Fruit fly (Drosophila melanogaster) whole organism, pupa: ENCODE data around the gene Tollo.
A peak's percentile ranks its signal among the peaks of the same experiment; 100 is the strongest.

ENCODE experiments used
- CG10348 ChIP-seq: fragments of 200-800 bp; sonication (Bioruptor generic); IDR thresholded peaks from 2 replicates; pipeline ENCODE4 v1.3.6; 2022; ENCODE audit warnings: missing biosample characterization, missing genetic modification characterization
- CG12605 ChIP-seq: fragments of 200-800 bp; sonication (Bioruptor generic); IDR thresholded peaks from 2 replicates; pipeline ENCODE4 v1.3.6; 2022; ENCODE audit warnings: missing biosample characterization, missing genetic modification characterization
- CG13204 ChIP-seq: fragments of 200-800 bp; sonication (Bioruptor generic); optimal IDR thresholded peaks from 2 replicates; lab custom pipeline; 2018; ENCODE audit warnings: missing biosample characterization, mild to moderate bottlenecking, missing genetic modification characterization, moderate library complexity
- CG14655 ChIP-seq: fragments of 200-800 bp; sonication (Bioruptor generic); optimal IDR thresholded peaks from 3 replicates; lab custom pipeline; 2017; ENCODE audit warnings: mild to moderate bottlenecking, missing biosample characterization, missing genetic modification reagents, missing genetic modification characterization
- CG15710 ChIP-seq: fragments of 200-800 bp; sonication (Bioruptor generic); optimal IDR thresholded peaks from 2 replicates; lab custom pipeline; 2018; ENCODE audit warnings: missing biosample characterization, mild to moderate bottlenecking, missing genetic modification characterization, moderate library complexity
- CG17806 ChIP-seq: fragments of 200-800 bp; sonication (Bioruptor generic); optimal IDR thresholded peaks from 2 replicates; lab custom pipeline; 2018; ENCODE audit warnings: missing biosample characterization, mild to moderate bottlenecking, missing genetic modification characterization, moderate library complexity
- CG32121 ChIP-seq: fragments of 200-800 bp; sonication (Bioruptor generic); IDR thresholded peaks from 2 replicates; pipeline ENCODE4 v1.3.6; 2022; ENCODE audit warnings: missing biosample characterization, missing genetic modification characterization
- CG34367 ChIP-seq: fragments of 200-800 bp; sonication (Bioruptor generic); optimal IDR thresholded peaks from 2 replicates; lab custom pipeline; 2018; ENCODE audit warnings: missing biosample characterization, mild to moderate bottlenecking, missing genetic modification characterization
- CG4496 ChIP-seq: fragments of 200-800 bp; sonication (Bioruptor generic); IDR thresholded peaks from 3 replicates; pipeline ENCODE4 v1.3.6; 2022; ENCODE audit warnings: missing biosample characterization, missing genetic modification characterization
- CG8159 ChIP-seq: fragments of 200-800 bp; sonication (Bioruptor generic); optimal IDR thresholded peaks from 3 replicates; lab custom pipeline; 2018; ENCODE audit warnings: missing biosample characterization, mild to moderate bottlenecking, missing genetic modification characterization, moderate library complexity
- CG8301 ChIP-seq: fragments of 200-800 bp; sonication (Bioruptor generic); optimal IDR thresholded peaks from 2 replicates; lab custom pipeline; 2018; ENCODE audit warnings: missing biosample characterization, mild to moderate bottlenecking, missing genetic modification characterization
- CG9948 ChIP-seq: fragments of 200-800 bp; sonication (Bioruptor generic); optimal IDR thresholded peaks from 2 replicates; lab custom pipeline; 2018; ENCODE audit warnings: missing biosample characterization, mild to moderate bottlenecking, missing genetic modification characterization, moderate library complexity
- D1 ChIP-seq: fragments of 200-800 bp; sonication (Bioruptor generic); optimal IDR thresholded peaks from 2 replicates; lab custom pipeline; 2018; ENCODE audit warnings: missing biosample characterization, mild to moderate bottlenecking, missing genetic modification characterization, moderate library complexity
- EcR ChIP-seq: fragments of 200-800 bp; sonication (Bioruptor generic); optimal IDR thresholded peaks from 3 replicates; lab custom pipeline; 2019; ENCODE audit warnings: missing biosample characterization, missing genetic modification characterization, mild to moderate bottlenecking, moderate library complexity, missing genetic modification reagents
- Ets98B ChIP-seq: fragments of 200-800 bp; sonication (Bioruptor generic); IDR thresholded peaks from 2 replicates; pipeline ENCODE4 v1.3.6; 2022; ENCODE audit warnings: missing biosample characterization, missing genetic modification characterization
- Pif1A ChIP-seq: fragments of 200-800 bp; sonication (Bioruptor generic); optimal IDR thresholded peaks from 3 replicates; lab custom pipeline; 2016; ENCODE audit warnings: missing biosample characterization, missing genetic modification characterization
- Pif1B ChIP-seq: fragments of 200-800 bp; sonication (Bioruptor generic); optimal IDR thresholded peaks from 3 replicates; lab custom pipeline; 2016; ENCODE audit warnings: missing biosample characterization, missing genetic modification characterization
- Snoo ChIP-seq: fragments of 200-800 bp; sonication (Bioruptor generic); optimal IDR thresholded peaks from 3 replicates; lab custom pipeline; 2017; ENCODE audit warnings: missing biosample characterization, mild to moderate bottlenecking, missing genetic modification characterization, inconsistent platforms
- fd96Ca ChIP-seq: fragments of 200-800 bp; sonication (Bioruptor generic); IDR thresholded peaks from 3 replicates; pipeline ENCODE4 v1.3.6; 2022; ENCODE audit warnings: missing biosample characterization, missing genetic modification characterization
- gl ChIP-seq: fragments of 200-800 bp; sonication (Bioruptor generic); optimal IDR thresholded peaks from 2 replicates; lab custom pipeline; 2018; ENCODE audit warnings: missing biosample characterization, mild to moderate bottlenecking, missing genetic modification characterization
- rn ChIP-seq: fragments of 200-800 bp; sonication (Bioruptor generic); IDR thresholded peaks from 2 replicates; pipeline ENCODE4 v1.3.6; 2022; ENCODE audit warnings: missing biosample characterization, missing genetic modification characterization

Tollo gene

DNA sequence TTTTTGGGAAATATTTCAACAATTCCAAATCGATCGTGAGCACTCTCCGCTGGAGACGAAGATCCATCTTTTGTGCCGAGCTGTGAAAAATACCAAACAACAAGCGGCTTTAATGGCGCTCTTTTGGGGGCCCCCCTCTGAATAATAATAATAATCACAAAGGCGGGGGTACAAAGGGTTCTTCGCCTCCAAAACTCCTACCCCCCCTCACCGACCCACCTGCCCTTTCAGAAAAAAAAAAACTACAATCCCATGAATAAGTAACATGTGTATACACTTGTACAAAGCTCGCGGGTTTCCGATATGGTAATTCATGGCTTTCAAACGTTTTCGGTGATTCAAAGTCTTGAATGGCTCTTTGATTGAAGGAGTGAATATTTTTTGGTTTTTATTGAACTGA lies 34.1 kb upstream of the Tollo start:
- TF ChIP-seq rn (GFP tag; lab: Robert Waterston, UW) (no peak), CG12605 (GFP tag; lab: Robert Waterston, UW) (no peak), Pif1A (GFP tag; lab: Kevin White, UChicago) (no peak), CG15710 (tag; lab: Kevin White, UChicago) (no peak), Pif1B (no peak), CG10348 (GFP tag; lab: Robert Waterston, UW) (no peak), fd96Ca (GFP tag; lab: Robert Waterston, UW) (no peak), CG9948 (no peak), CG4496 (no peak), CG34367 (tag; lab: Kevin White, UChicago) (no peak), gl (tag; lab: Kevin White, UChicago) (no peak), CG17806 (tag; lab: Kevin White, UChicago) (no peak), CG8159 (tag; lab: Kevin White, UChicago) (no peak), CG8301 (no peak), D1 (no peak), Ets98B (GFP tag; lab: Robert Waterston, UW) (no peak), CG13204 (GFP tag; lab: Kevin White, UChicago) (no peak), EcR (GFP tag; lab: Kevin White, UChicago) (no peak), CG32121 (GFP tag; lab: Robert Waterston, UW) (no peak), Snoo (tag; lab: Kevin White, UChicago) (no peak)

- no peak for TF ChIP-seq CG13204 (GFP tag; lab: Kevin White, UChicago)
- TF ChIP-seq CG17806 (tag; lab: Kevin White, UChicago) = no peak
- no peak for TF ChIP-seq CG8159 (tag; lab: Kevin White, UChicago)
- TF ChIP-seq Pif1B = no peak
- TF ChIP-seq Snoo (tag; lab: Kevin White, UChicago) = no peak
- peak; percentile 11 for TF ChIP-seq CG14655 (GFP tag; lab: Kevin White, UChicago)
- no peak for TF ChIP-seq rn (GFP tag; lab: Robert Waterston, UW)
- no peak for TF ChIP-seq CG34367 (tag; lab: Kevin White, UChicago)
- TF ChIP-seq Pif1A (GFP tag; lab: Kevin White, UChicago) = no peak
Observed at dm6 chr3L:15203097-15203496, 32.3 kb upstream of the Tollo start.

DNA sequence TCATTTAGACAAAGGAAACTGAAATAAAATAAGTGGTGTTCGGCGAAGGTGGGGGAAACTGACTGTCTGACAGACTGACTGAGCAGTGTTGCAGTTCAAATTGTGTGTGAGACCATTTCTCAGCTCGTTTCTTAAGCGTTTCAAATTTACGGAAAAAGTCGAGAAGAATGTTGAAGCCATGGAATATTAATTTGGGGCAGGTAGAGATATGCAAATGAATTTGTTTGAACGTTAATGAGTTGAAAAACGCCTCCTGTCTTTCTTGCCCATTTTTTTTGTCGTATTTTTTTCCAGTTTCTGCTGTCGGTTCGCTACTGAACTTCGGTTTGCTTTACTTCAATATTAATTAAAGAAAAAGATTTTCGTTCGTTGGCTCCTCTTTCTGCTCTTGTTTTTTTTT lies 31.8 kb upstream of the Tollo start:
- TF ChIP-seq CG12605 (GFP tag; lab: Robert Waterston, UW) = no peak
- no peak for TF ChIP-seq CG14655 (GFP tag; lab: Kevin White, UChicago)
- no peak for TF ChIP-seq CG13204 (GFP tag; lab: Kevin White, UChicago)
- TF ChIP-seq CG10348 (GFP tag; lab: Robert Waterston, UW) = no peak
- no peak for TF ChIP-seq CG15710 (tag; lab: Kevin White, UChicago)
- no peak for TF ChIP-seq CG17806 (tag; lab: Kevin White, UChicago)

DNA sequence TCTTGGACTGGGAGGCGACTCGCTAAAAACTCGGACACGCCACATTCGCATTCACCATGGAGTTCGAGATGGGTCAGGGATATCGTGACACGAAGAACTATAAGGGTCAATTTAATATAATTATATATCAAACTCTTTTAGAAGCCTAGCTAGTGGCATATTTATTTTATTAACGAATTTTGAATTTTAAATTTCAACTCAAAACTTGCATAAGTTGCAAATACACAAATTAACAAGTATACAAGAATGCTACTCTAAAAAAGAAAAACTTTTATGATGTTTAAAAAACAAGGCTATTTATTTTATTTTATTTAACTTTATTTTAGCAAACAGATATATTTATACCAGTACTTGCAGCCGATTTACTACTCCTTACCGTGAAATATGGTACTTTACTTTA lies 29.4 kb upstream of the Tollo start:
- TF ChIP-seq CG32121 (GFP tag; lab: Robert Waterston, UW) = no peak
- TF ChIP-seq CG15710 (tag; lab: Kevin White, UChicago) = no peak
- TF ChIP-seq CG4496 = no peak
- TF ChIP-seq Pif1A (GFP tag; lab: Kevin White, UChicago) = no peak
- TF ChIP-seq CG9948 = no peak
- TF ChIP-seq fd96Ca (GFP tag; lab: Robert Waterston, UW) = no peak
- no peak for TF ChIP-seq CG12605 (GFP tag; lab: Robert Waterston, UW)
- no peak for TF ChIP-seq CG17806 (tag; lab: Kevin White, UChicago)
- no peak for TF ChIP-seq rn (GFP tag; lab: Robert Waterston, UW)
- no peak for TF ChIP-seq Snoo (tag; lab: Kevin White, UChicago)
- TF ChIP-seq gl (tag; lab: Kevin White, UChicago) = no peak
- TF ChIP-seq CG8159 (tag; lab: Kevin White, UChicago) = no peak
- no peak for TF ChIP-seq CG10348 (GFP tag; lab: Robert Waterston, UW)

- TF ChIP-seq CG13204 (GFP tag; lab: Kevin White, UChicago) (no peak), fd96Ca (GFP tag; lab: Robert Waterston, UW) (no peak), Ets98B (GFP tag; lab: Robert Waterston, UW) (no peak), CG8159 (tag; lab: Kevin White, UChicago) (no peak), gl (tag; lab: Kevin White, UChicago) (no peak), CG8301 (no peak), CG4496 (no peak), CG12605 (GFP tag; lab: Robert Waterston, UW) (no peak), Pif1A (GFP tag; lab: Kevin White, UChicago) (no peak), CG14655 (GFP tag; lab: Kevin White, UChicago) (no peak)
Observed at dm6 chr3L:15207544-15207943, 27.9 kb upstream of the Tollo start, which contains the start of gene Prx1. TSS of gene Prx1 (plus strand) at chr3L:15207844.

DNA sequence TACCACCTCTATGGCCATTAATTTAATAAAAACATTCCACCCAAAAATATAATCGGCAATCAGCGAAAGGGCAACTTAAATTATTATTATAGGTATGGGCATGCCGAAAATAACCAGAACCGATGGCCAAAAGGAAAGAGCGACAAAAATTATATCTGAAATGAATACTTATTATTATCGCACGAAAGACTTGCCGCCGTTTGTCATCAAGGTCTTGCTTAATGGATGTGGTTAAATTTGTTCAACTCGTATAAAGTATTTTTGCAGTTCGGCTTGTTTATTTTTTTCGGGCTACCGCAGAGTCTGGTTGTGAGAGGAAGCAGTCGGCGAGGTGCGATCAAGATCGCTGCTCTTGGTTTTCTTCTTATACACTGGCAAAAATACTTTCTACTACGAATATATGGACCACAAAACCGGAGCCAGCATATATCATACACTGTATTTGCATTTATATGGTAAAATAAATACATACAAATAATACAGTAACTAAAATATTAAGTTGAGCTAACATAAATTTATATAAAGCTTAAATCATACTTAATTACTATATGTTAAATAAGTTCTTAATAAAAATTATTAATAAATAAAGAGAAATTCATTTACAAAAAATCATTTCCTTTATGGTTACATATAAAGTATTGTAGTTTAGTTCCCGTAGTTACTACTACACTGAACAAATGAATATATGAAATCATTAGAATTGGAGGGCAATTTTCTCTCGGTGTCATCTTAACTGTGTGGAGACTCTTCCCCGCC lies 26.5 kb upstream of the Tollo start:
- TF ChIP-seq D1 (peak; percentile 16), EcR (GFP tag; lab: Kevin White, UChicago) (no peak), CG9948 (peak; percentile 62), CG15710 (tag; lab: Kevin White, UChicago) (peak; percentile 72), Snoo (tag; lab: Kevin White, UChicago) (peak; percentile 74), CG8301 (peak; percentile 26), CG17806 (tag; lab: Kevin White, UChicago) (peak; percentile 62), gl (tag; lab: Kevin White, UChicago) (no peak), CG8159 (tag; lab: Kevin White, UChicago) (peak; percentile 90), CG14655 (GFP tag; lab: Kevin White, UChicago) (peak; percentile 45)
